Fruit fly (Drosophila melanogaster): ENCODE data around the gene CG14339.

The CG14339 gene

dm6 chr2L:1142730-1143281 is 34.5 kb downstream of the CG14339 start, which contains the start of gene MFS3:
Gene MFS3 (plus strand): TSS chr2L:1143201.
- no peak for TF ChIP-seq CG8478 (optimal IDR thresholded peaks at IDR 0.05)
- peak; percentile 66 to 68 for TF ChIP-seq CTCF (optimal IDR thresholded peaks at IDR 0.05)

dm6 chr2L:1143286-1143685 is 34.9 kb downstream of the CG14339 start:
- TF ChIP-seq CG8478 (optimal IDR thresholded peaks at IDR 0.05): no peak
- TF ChIP-seq CTCF (optimal IDR thresholded peaks at IDR 0.05): no peak

- TF ChIP-seq CG8478 (optimal IDR thresholded peaks at IDR 0.05): no peak
- no peak for TF ChIP-seq CTCF (optimal IDR thresholded peaks at IDR 0.05)
Observed at dm6 chr2L:1144371-1145360, 36.3 kb downstream of the CG14339 start.

dm6 chr2L:1147656-1148055 is 39.3 kb downstream of the CG14339 start:
- TF ChIP-seq CTCF (optimal IDR thresholded peaks at IDR 0.05) (no peak), CG8478 (optimal IDR thresholded peaks at IDR 0.05) (no peak)

dm6 chr2L:1150554-1150953 is 42.2 kb downstream of the CG14339 start, which contains the start of the genes Tfb4 and Vps29:
Gene Tfb4 (minus strand): TSS chr2L:1150677.
Gene Vps29 (plus strand): TSS chr2L:1150766.
- no peak for TF ChIP-seq CTCF (optimal IDR thresholded peaks at IDR 0.05)
- no peak for TF ChIP-seq CG8478 (optimal IDR thresholded peaks at IDR 0.05)

- no peak for TF ChIP-seq CTCF (optimal IDR thresholded peaks at IDR 0.05)
- no peak for TF ChIP-seq CG8478 (optimal IDR thresholded peaks at IDR 0.05)
Observed at dm6 chr2L:1152693-1153092, 44.4 kb downstream of the CG14339 start.

dm6 chr2L:1156592-1157249 is 48.4 kb downstream of the CG14339 start:
- TF ChIP-seq CTCF (optimal IDR thresholded peaks at IDR 0.05) (no peak), CG8478 (optimal IDR thresholded peaks at IDR 0.05) (no peak)

- TF ChIP-seq CG8478 (optimal IDR thresholded peaks at IDR 0.05): no peak
- no peak for TF ChIP-seq CTCF (optimal IDR thresholded peaks at IDR 0.05)
Observed at dm6 chr2L:1157357-1157678, 49.0 kb downstream of the CG14339 start.

- no peak for TF ChIP-seq CTCF (optimal IDR thresholded peaks at IDR 0.05)
- no peak for TF ChIP-seq CG8478 (optimal IDR thresholded peaks at IDR 0.05)
Observed at dm6 chr2L:1157679-1158518, 49.6 kb downstream of the CG14339 start, which contains the start of gene capt. Gene capt (minus strand): TSS chr2L:1158262.

- TF ChIP-seq CG8478 (optimal IDR thresholded peaks at IDR 0.05) (no peak), CTCF (optimal IDR thresholded peaks at IDR 0.05) (no peak)
Observed at dm6 chr2L:1158519-1159319, 50.4 kb downstream of the CG14339 start, which contains the start of gene Tango14. Gene Tango14 (plus strand): TSS chr2L:1158661.
